1 fruit fly cellular context compared by ENCODE assay signal in the genomic region with DNA sequence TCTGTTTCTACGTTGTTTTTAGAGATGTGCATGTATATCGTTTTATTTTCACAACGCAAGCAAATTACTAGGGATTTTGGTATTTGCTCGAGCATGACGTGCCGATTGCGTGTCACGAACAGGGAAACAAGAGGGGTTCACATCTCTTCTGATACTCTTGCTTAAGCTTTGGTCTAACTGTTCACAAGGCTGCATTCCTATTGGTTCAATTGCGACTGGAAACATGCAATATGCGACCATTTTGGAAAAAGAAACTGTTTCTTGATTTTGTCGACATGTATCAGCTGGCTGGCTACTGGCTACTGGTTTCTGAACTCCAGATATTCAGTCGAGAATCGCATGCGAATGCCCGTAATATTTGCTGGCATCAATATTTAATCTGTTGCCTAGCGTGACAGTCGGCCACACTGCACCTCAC.
A peak's percentile ranks its signal among the peaks of the same experiment; 100 is the strongest.
TF ChIP-seq lines count a peak whose summit lies in the region.

A gene (plus strand): TSS at position 144 of the 418 bp plus-strand sequence.

TF ChIP-seq in whole organism, embryonic, 481 proteins besides CTCF, POLR2A, EP300 and RAD21 (continued from another document and continues in another):
- TF ChIP-seq so (GFP tag; IDR thresholded peaks at IDR 0.05; lab: Robert Waterston, UW) (0 out of 3 replicates have a peak, but pooled peaks have one; percentile 44), shn (GFP tag; optimal IDR thresholded peaks at IDR 0.05; lab: Kevin White, UChicago) (peak; percentile 60), Hey (tag; optimal IDR thresholded peaks at IDR 0.05; lab: Kevin White, UChicago) (no peak), sr (GFP tag; IDR thresholded peaks at IDR 0.05; lab: Robert Waterston, UW) (no peak), CG4707 (GFP tag; optimal IDR thresholded peaks at IDR 0.05; lab: Kevin White, UChicago) (no peak), CG7987 (GFP tag; optimal IDR thresholded peaks at IDR 0.05; lab: Kevin White, UChicago) (no peak), CG4424 (GFP tag; optimal IDR thresholded peaks at IDR 0.05; lab: Kevin White, UChicago) (peak; percentile 4), Pdp1 (GFP tag; optimal IDR thresholded peaks at IDR 0.05; lab: Kevin White, UChicago) (peak; percentile 49 to 75), CG9817 (tag; optimal IDR thresholded peaks at IDR 0.05; lab: Kevin White, UChicago) (peak; percentile 45), da (GFP tag; optimal IDR thresholded peaks at IDR 0.05; lab: Kevin White, UChicago) (no peak), Usf (GFP tag; optimal IDR thresholded peaks at IDR 0.05; lab: Kevin White, UChicago) (no peak), onecut (GFP tag; IDR thresholded peaks at IDR 0.05; lab: Robert Waterston, UW) (0 out of 2 replicates have a peak, but pooled peaks have one; percentile 11), insv (GFP tag; optimal IDR thresholded peaks at IDR 0.05; lab: Kevin White, UChicago) (peak in 1 of 2 experiments; percentile 25), otp (GFP tag; IDR thresholded peaks at IDR 0.05; lab: Robert Waterston, UW) (no peak), CG9609 (GFP tag; optimal IDR thresholded peaks at IDR 0.05; lab: Kevin White, UChicago) (peak; percentile 66), CG10543 (GFP tag; optimal IDR thresholded peaks at IDR 0.05; lab: Kevin White, UChicago) (no peak), sens (GFP tag; lab: Kevin White, UChicago) (peak; percentile 81), pnt (GFP tag; optimal IDR thresholded peaks at IDR 0.05; lab: Kevin White, UChicago) (peak; percentile 12), dpn (GFP tag; optimal IDR thresholded peaks at IDR 0.05; lab: Kevin White, UChicago) (peak; percentile 24 to 26), CG8478 (optimal IDR thresholded peaks at IDR 0.05; lab: Kevin White, UChicago) (no peak), CG14014 (GFP tag; IDR thresholded peaks at IDR 0.05; lab: Robert Waterston, UW) (0 out of 2 replicates have a peak, but pooled peaks have one; percentile 30), ttk (GFP tag; IDR thresholded peaks at IDR 0.05; lab: Robert Waterston, UW) (peak; percentile 18; the same call in 1 of the 2 replicates), B-H2 (GFP tag; optimal IDR thresholded peaks at IDR 0.05; lab: Kevin White, UChicago) (peak; percentile 9), vvl (GFP tag; IDR thresholded peaks at IDR 0.05; lab: Robert Waterston, UW) (no peak; the same call in 1 of the 2 replicates), ash1 (GFP tag; optimal IDR thresholded peaks at IDR 0.05; lab: Kevin White, UChicago) (no peak), pita (GFP tag; optimal IDR thresholded peaks at IDR 0.05; lab: Kevin White, UChicago) (no peak), CG11504 (tag; optimal IDR thresholded peaks at IDR 0.05; lab: Kevin White, UChicago) (no peak), gt (GFP tag; IDR thresholded peaks at IDR 0.05; lab: Robert Waterston, UW) (no peak), z (GFP tag; IDR thresholded peaks at IDR 0.05; lab: Robert Waterston, UW) (no peak), CG30403 (GFP tag; optimal IDR thresholded peaks at IDR 0.05; lab: Kevin White, UChicago) (peak; percentile 23), trh (GFP tag; optimal IDR thresholded peaks at IDR 0.05; lab: Kevin White, UChicago) (no peak), HmgD (GFP tag; optimal IDR thresholded peaks at IDR 0.05; lab: Kevin White, UChicago) (no peak), Doc3 (GFP tag; IDR thresholded peaks at IDR 0.05; lab: Robert Waterston, UW; ENCODE audit: partially characterized antibody) (peak; percentile 34), fd3F (GFP tag; optimal IDR thresholded peaks at IDR 0.05; lab: Kevin White, UChicago) (no peak), Bdp1 (GFP tag; optimal IDR thresholded peaks at IDR 0.05; lab: Kevin White, UChicago) (no peak), inv (GFP tag; IDR thresholded peaks at IDR 0.05; lab: Robert Waterston, UW; ENCODE audit: partially characterized antibody) (peak; percentile 37), Ptx1 (GFP tag; IDR thresholded peaks at IDR 0.05; lab: Robert Waterston, UW) (peak; percentile 59), CG7786 (GFP tag; optimal IDR thresholded peaks at IDR 0.05; lab: Kevin White, UChicago) (peak; percentile 22), nerfin-2 (GFP tag; IDR thresholded peaks at IDR 0.05; lab: Robert Waterston, UW; ENCODE audit: partially characterized antibody) (no peak), Gsc (GFP tag; IDR thresholded peaks at IDR 0.05; lab: Robert Waterston, UW) (no peak), dati (GFP tag; IDR thresholded peaks at IDR 0.05; lab: Robert Waterston, UW) (no peak), exex (tag; optimal IDR thresholded peaks at IDR 0.05; lab: Kevin White, UChicago) (no peak), Ets65A (GFP tag; lab: Kevin White, UChicago) (peak; percentile 93), Elba2 (GFP tag; optimal IDR thresholded peaks at IDR 0.05; lab: Kevin White, UChicago) (peak; percentile 22), CG4360 (GFP tag; IDR thresholded peaks at IDR 0.05; lab: Robert Waterston, UW) (no peak), az2 (GFP tag; optimal IDR thresholded peaks at IDR 0.05; lab: Kevin White, UChicago) (no peak), lilli (GFP tag; optimal IDR thresholded peaks at IDR 0.05; lab: Kevin White, UChicago) (peak; percentile 53), eyg (GFP tag; optimal IDR thresholded peaks at IDR 0.05; lab: Kevin White, UChicago) (no peak), D19A (tag; optimal IDR thresholded peaks at IDR 0.05; lab: Kevin White, UChicago) (no peak), CG12104 (GFP tag; optimal IDR thresholded peaks at IDR 0.05; lab: Kevin White, UChicago) (no peak), Myb (GFP tag; optimal IDR thresholded peaks at IDR 0.05; lab: Kevin White, UChicago) (peak; percentile 26), Xrp1 (GFP tag; IDR thresholded peaks at IDR 0.05; lab: Robert Waterston, UW) (peak; percentile 44), CG11723 (GFP tag; optimal IDR thresholded peaks at IDR 0.05; lab: Kevin White, UChicago) (no peak), tx (GFP tag; optimal IDR thresholded peaks at IDR 0.05; lab: Kevin White, UChicago) (no peak), nom (GFP tag; optimal IDR thresholded peaks at IDR 0.05; lab: Kevin White, UChicago) (no peak), grn (GFP tag; optimal IDR thresholded peaks at IDR 0.05; lab: Kevin White, UChicago) (no peak), CG10431 (GFP tag; optimal IDR thresholded peaks at IDR 0.05; lab: Kevin White, UChicago) (peak; percentile 8), Six4 (GFP tag; optimal IDR thresholded peaks at IDR 0.05; lab: Kevin White, UChicago) (no peak), CG4617 (GFP tag; optimal IDR thresholded peaks at IDR 0.05; lab: Kevin White, UChicago; ENCODE audit: borderline replicate concordance) (peak; percentile 45), Ravus (GFP tag; IDR thresholded peaks at IDR 0.05; lab: Robert Waterston, UW) (no peak; the same call in 1 of the 2 replicates), CG31388 (GFP tag; optimal IDR thresholded peaks at IDR 0.05; lab: Kevin White, UChicago) (no peak), CG3163 (GFP tag; optimal IDR thresholded peaks at IDR 0.05; lab: Kevin White, UChicago) (no peak), jumu (GFP tag; optimal IDR thresholded peaks at IDR 0.05; lab: Kevin White, UChicago) (peak; percentile 17), wdn (GFP tag; IDR thresholded peaks at IDR 0.05; lab: Robert Waterston, UW) (no peak), Poxn (GFP tag; IDR thresholded peaks at IDR 0.05; lab: Robert Waterston, UW) (0 out of 2 replicates have a peak, but pooled peaks have one; percentile 25), Gug (GFP tag; IDR thresholded peaks at IDR 0.05; lab: Robert Waterston, UW) (peak; percentile 37; the same call in 2 of the 4 replicates), ems (GFP tag; optimal IDR thresholded peaks at IDR 0.05; lab: Kevin White, UChicago) (peak; percentile 19), CG2129 (GFP tag; IDR thresholded peaks at IDR 0.05; lab: Robert Waterston, UW; ENCODE audit: partially characterized antibody) (no peak), CG2120 (GFP tag; optimal IDR thresholded peaks at IDR 0.05; lab: Kevin White, UChicago) (peak; percentile 52), sqz (GFP tag; optimal IDR thresholded peaks at IDR 0.05; lab: Kevin White, UChicago) (no peak), CG17912 (GFP tag; optimal IDR thresholded peaks at IDR 0.05; lab: Kevin White, UChicago) (no peak), Hand (GFP tag; optimal IDR thresholded peaks at IDR 0.05; lab: Kevin White, UChicago) (no peak), CG6765 (GFP tag; optimal IDR thresholded peaks at IDR 0.05; lab: Kevin White, UChicago) (peak; percentile 17), ac (GFP tag; optimal IDR thresholded peaks at IDR 0.05; lab: Kevin White, UChicago) (no peak), CG7839 (tag; optimal IDR thresholded peaks at IDR 0.05; lab: Kevin White, UChicago) (no peak), amos (GFP tag; IDR thresholded peaks at IDR 0.05; lab: Robert Waterston, UW; ENCODE audit: partially characterized antibody) (peak; percentile 56), CG2202 (tag; optimal IDR thresholded peaks at IDR 0.05; lab: Kevin White, UChicago) (no peak), pan (optimal IDR thresholded peaks at IDR 0.05; lab: Kevin White, UChicago) (no peak), pan (GFP tag; optimal IDR thresholded peaks at IDR 0.05 in 1 of 2, IDR thresholded peaks at IDR 0.05 in 1 of 2) (peak in 1 of 2 experiments; percentile 54), gro (GFP tag; optimal IDR thresholded peaks at IDR 0.05; lab: Kevin White, UChicago) (no peak), CG6689 (GFP tag; IDR thresholded peaks at IDR 0.05; lab: Robert Waterston, UW) (peak; percentile 25; the same call in 1 of the 2 replicates), CG10654 (GFP tag; optimal IDR thresholded peaks at IDR 0.05; lab: Kevin White, UChicago) (no peak), CG15269 (tag; optimal IDR thresholded peaks at IDR 0.05; lab: Kevin White, UChicago) (peak; percentile 55), CG6813 (GFP tag; optimal IDR thresholded peaks at IDR 0.05; lab: Kevin White, UChicago) (no peak), NC2β (GFP tag; optimal IDR thresholded peaks at IDR 0.05; lab: Kevin White, UChicago) (no peak), CG10209 (GFP tag; optimal IDR thresholded peaks at IDR 0.05; lab: Kevin White, UChicago) (no peak), HLHmδ (GFP tag; optimal IDR thresholded peaks at IDR 0.05; lab: Kevin White, UChicago) (no peak), CG1647 (GFP tag; optimal IDR thresholded peaks at IDR 0.05; lab: Kevin White, UChicago) (no peak), sc (optimal IDR thresholded peaks at IDR 0.05; lab: Kevin White, UChicago) (no peak), sc (GFP tag; optimal IDR thresholded peaks at IDR 0.05; lab: Kevin White, UChicago) (no peak), Dfd (GFP tag; optimal IDR thresholded peaks at IDR 0.05; lab: Kevin White, UChicago) (no peak), CG14441 (GFP tag; IDR thresholded peaks at IDR 0.05; lab: Robert Waterston, UW) (peak; percentile 52; the same call in 1 of the 2 replicates), Oli (tag; optimal IDR thresholded peaks at IDR 0.05; lab: Kevin White, UChicago) (peak; percentile 17), tin (GFP tag; optimal IDR thresholded peaks at IDR 0.05; lab: Kevin White, UChicago) (no peak), toy (GFP tag; IDR thresholded peaks at IDR 0.05; lab: Robert Waterston, UW) (no peak), CG5953 (GFP tag; IDR thresholded peaks at IDR 0.05; lab: Robert Waterston, UW) (no peak), CG13287 (GFP tag; IDR thresholded peaks at IDR 0.05; lab: Robert Waterston, UW; ENCODE audit: partially characterized antibody) (peak; percentile 54), MTF-1 (GFP tag; optimal IDR thresholded peaks at IDR 0.05; lab: Kevin White, UChicago; ENCODE audit: borderline replicate concordance) (no peak), jing (GFP tag; optimal IDR thresholded peaks at IDR 0.05; lab: Kevin White, UChicago) (no peak), repo (GFP tag; optimal IDR thresholded peaks at IDR 0.05; lab: Kevin White, UChicago) (peak; percentile 18), unc-4 (GFP tag; IDR thresholded peaks at IDR 0.05; lab: Robert Waterston, UW; ENCODE audit: partially characterized antibody) (peak; percentile 28; the same call in 1 of the 2 replicates), Aef1 (GFP tag; IDR thresholded peaks at IDR 0.05; lab: Robert Waterston, UW) (peak; percentile 26; the same call in 2 of the 3 replicates), Xbp1 (GFP tag; optimal IDR thresholded peaks at IDR 0.05; lab: Kevin White, UChicago) (peak; percentile 56), Drgx (GFP tag; IDR thresholded peaks at IDR 0.05; lab: Robert Waterston, UW) (peak; percentile 46; the same call in 1 of the 2 replicates), CG31365 (tag; optimal IDR thresholded peaks at IDR 0.05; lab: Kevin White, UChicago) (no peak), NK7.1 (GFP tag; optimal IDR thresholded peaks at IDR 0.05; lab: Kevin White, UChicago) (no peak), CG7745 (tag; optimal IDR thresholded peaks at IDR 0.05; lab: Kevin White, UChicago) (no peak), HLH4C (GFP tag; IDR thresholded peaks at IDR 0.05; lab: Robert Waterston, UW; ENCODE audit: partially characterized antibody) (peak; percentile 42; the same call in 1 of the 3 replicates), disco-r (GFP tag; optimal IDR thresholded peaks at IDR 0.05; lab: Kevin White, UChicago) (no peak), CG8944 (GFP tag; optimal IDR thresholded peaks at IDR 0.05; lab: Kevin White, UChicago) (no peak), Atf-2 (GFP tag; optimal IDR thresholded peaks at IDR 0.05; lab: Kevin White, UChicago) (no peak), CG33557 (GFP tag; optimal IDR thresholded peaks at IDR 0.05; lab: Kevin White, UChicago) (no peak), chif (GFP tag; optimal IDR thresholded peaks at IDR 0.05; lab: Kevin White, UChicago) (peak in 1 of 2 experiments; percentile 5), CG10959 (GFP tag; IDR thresholded peaks at IDR 0.05; lab: Robert Waterston, UW) (0 out of 2 replicates have a peak, but pooled peaks have one; percentile 9), Trl (optimal IDR thresholded peaks at IDR 0.05; lab: Kevin White, UChicago) (no peak), Trl (GFP tag; optimal IDR thresholded peaks at IDR 0.05; lab: Kevin White, UChicago) (no peak), dysf (GFP tag; IDR thresholded peaks at IDR 0.05; lab: Robert Waterston, UW) (peak; percentile 63; the same call in 2 of the 3 replicates), trem (tag; optimal IDR thresholded peaks at IDR 0.05; lab: Kevin White, UChicago) (peak; percentile 7), CG12299 (tag; optimal IDR thresholded peaks at IDR 0.05; lab: Kevin White, UChicago) (peak; percentile 36), gcm (GFP tag; optimal IDR thresholded peaks at IDR 0.05; lab: Kevin White, UChicago) (no peak), Ssrp (tag; optimal IDR thresholded peaks at IDR 0.05; lab: Kevin White, UChicago) (peak; percentile 23), CG12071 (GFP tag; optimal IDR thresholded peaks at IDR 0.05; lab: Kevin White, UChicago) (no peak), CG7963 (GFP tag; IDR thresholded peaks at IDR 0.05; lab: Robert Waterston, UW; ENCODE audit: partially characterized antibody) (0 out of 3 replicates have a peak, but pooled peaks have one; percentile 36), CG13624 (GFP tag; optimal IDR thresholded peaks at IDR 0.05; lab: Kevin White, UChicago) (peak; percentile 40), CG12659 (GFP tag; optimal IDR thresholded peaks at IDR 0.05; lab: Kevin White, UChicago) (peak; percentile 25)
